Fruit fly (Drosophila melanogaster) whole organism, embryonic: Measurements from ENCODE around the gene Srp9.

Experiments
- Abd-B ChIP-seq: fragments of 200-800 bp; sonication (Bioruptor generic); optimal IDR thresholded peaks from 2 replicates; lab custom pipeline; 2018; ENCODE audit warnings: missing biosample characterization, mild to moderate bottlenecking, missing genetic modification characterization, moderate library complexity
- Poxn ChIP-seq: fragments of 200-800 bp; sonication (Bioruptor generic); IDR thresholded peaks from 2 replicates; pipeline ENCODE4 v1.3.6; 2022; ENCODE audit warnings: missing biosample characterization, missing genetic modification characterization
- crp ChIP-seq, 2 experiments: fragments of 200-800 bp; sonication (Bioruptor generic); optimal IDR thresholded peaks; 2 replicates in 1 of 2; 3 replicates in 1 of 2; lab custom pipeline; 2017; ENCODE audit warnings: missing biosample characterization in 2 of 2, missing genetic modification characterization in 2 of 2, mild to moderate bottlenecking in 1 of 2, moderate library complexity in 1 of 2

dm6 chr3L:7958590-7959180 lies 22.5 kb downstream of the Srp9 start:
- TF ChIP-seq Poxn (GFP tag; lab: Robert Waterston, UW) (no peak), crp (GFP tag; optimal IDR thresholded peaks at IDR 0.05; lab: Kevin White, UChicago) (no peak), Abd-B (no peak)
